Worm (Caenorhabditis elegans) whole organism, early embryonic: Measurements from ENCODE around the gene Y82E9BL.6.

Experiments used
- B0310.2 ChIP-seq: sonication (generic microtip); optimal IDR thresholded peaks from 2 replicates; lab custom pipeline; 2016; ENCODE audit warnings: mild to moderate bottlenecking, missing genetic modification characterization, missing compliant biosample characterization
- F13C5.2 ChIP-seq: sonication (generic microtip); optimal IDR thresholded peaks from 2 replicates; lab custom pipeline; 2017; ENCODE audit warnings: mild to moderate bottlenecking, missing genetic modification characterization, inconsistent platforms, missing compliant biosample characterization
- aly-1 ChIP-seq: sonication (generic microtip); optimal IDR thresholded peaks from 2 replicates; lab custom pipeline; 2016; ENCODE audit warnings: missing genetic modification characterization, missing compliant biosample characterization
- ama-1 ChIP-seq: fragments of 150-350 bp; optimal IDR thresholded peaks from 2 replicates; lab custom pipeline; 2014
- ceh-13 ChIP-seq: fragments of 200-800 bp; sonication (Bioruptor generic); optimal IDR thresholded peaks from 2 replicates; lab custom pipeline; 2018; ENCODE audit warnings: mild to moderate bottlenecking, missing genetic modification characterization, missing compliant biosample characterization
- ceh-36 ChIP-seq: sonication (generic microtip); optimal IDR thresholded peaks from 2 replicates; lab custom pipeline; 2016; ENCODE audit warnings: missing genetic modification characterization, inconsistent platforms, missing compliant biosample characterization
- ets-7 ChIP-seq: sonication (generic microtip); optimal IDR thresholded peaks from 2 replicates; lab custom pipeline; 2016; ENCODE audit warnings: missing genotype, missing genetic modification characterization, missing compliant biosample characterization
- flt-1 ChIP-seq: fragments of 200-800 bp; sonication (Bioruptor generic); IDR thresholded peaks from 2 replicates; pipeline ENCODE4 v1.3.6; 2022; ENCODE audit warnings: missing genetic modification characterization, missing compliant biosample characterization
- hmbx-1 ChIP-seq: sonication (generic microtip); optimal IDR thresholded peaks from 2 replicates; lab custom pipeline; 2016; ENCODE audit warnings: mild to moderate bottlenecking, missing genetic modification characterization, missing compliant biosample characterization
- hmg-4 ChIP-seq: fragments of 200-800 bp; sonication (Bioruptor generic); optimal IDR thresholded peaks from 2 replicates; lab custom pipeline; 2018; ENCODE audit warnings: mild to moderate bottlenecking, missing genetic modification characterization, missing compliant biosample characterization
- hnd-1 ChIP-seq: sonication (generic microtip); optimal IDR thresholded peaks from 2 replicates; lab custom pipeline; 2016; ENCODE audit warnings: missing genetic modification characterization, missing compliant biosample characterization
- pes-1 ChIP-seq: fragments of 200-800 bp; sonication (Bioruptor generic); IDR thresholded peaks from 2 replicates; pipeline ENCODE4 v1.3.6; 2022; ENCODE audit warnings: missing genetic modification reagents, missing genetic modification characterization, missing compliant biosample characterization
- scrt-1 ChIP-seq: fragments of 200-800 bp; sonication (Bioruptor generic); IDR thresholded peaks from 2 replicates; pipeline ENCODE4 v1.3.6; 2022; ENCODE audit warnings: missing genetic modification characterization, missing compliant biosample characterization
- sea-1 ChIP-seq: fragments of 200-800 bp; sonication (Bioruptor generic); conservative IDR thresholded peaks from 2 replicates; pipeline ENCODE4 v1.3.6; 2022; ENCODE audit warnings: missing genetic modification characterization, missing compliant biosample characterization
- tbx-11 ChIP-seq: fragments of 200-800 bp; sonication (Bioruptor generic); IDR thresholded peaks from 2 replicates; pipeline ENCODE4 v1.3.6; 2022; ENCODE audit warnings: missing genetic modification characterization, missing compliant biosample characterization
- tbx-37 ChIP-seq: fragments of 200-800 bp; sonication (Bioruptor generic); conservative IDR thresholded peaks from 2 replicates; pipeline ENCODE4 v1.3.6; 2022; ENCODE audit warnings: missing genetic modification reagents, missing genetic modification characterization, missing compliant biosample characterization
- tra-4 ChIP-seq: sonication (generic microtip); optimal IDR thresholded peaks from 2 replicates; lab custom pipeline; 2017; ENCODE audit warnings: missing genetic modification characterization, missing compliant biosample characterization

Gene Y82E9BL.6

DNA sequence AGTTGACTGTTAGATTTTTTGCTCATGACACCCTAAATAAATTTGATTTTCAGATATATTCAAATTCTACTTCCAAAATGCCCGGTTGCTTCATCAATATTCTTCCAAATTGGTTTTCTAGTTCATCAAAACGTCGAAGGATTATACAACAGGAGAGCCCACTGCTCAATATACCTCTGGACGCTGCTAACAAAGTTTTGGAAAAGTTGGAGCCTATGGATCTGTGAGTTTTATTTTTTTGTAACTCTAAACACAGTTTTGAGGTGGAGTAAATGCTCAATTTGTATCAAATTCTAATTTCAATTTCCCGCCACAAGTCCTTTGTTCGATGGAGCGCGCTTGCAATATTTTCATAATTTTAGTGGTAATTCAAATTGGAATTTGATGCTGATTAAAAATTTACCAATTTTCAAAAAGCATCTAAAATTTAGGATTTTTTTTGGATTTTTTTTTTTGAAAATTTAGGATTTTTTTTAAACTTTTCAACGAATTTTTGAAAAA lies 2.6 kb downstream of the Y82E9BL.6 start, which contains the start of gene fbxa-27:
Gene fbxa-27 (plus strand): TSS at position 51 of the 501 bp plus-strand sequence.
- TF ChIP-seq hnd-1 (tag; lab: Kevin White, UChicago), result no peak
- no peak for TF ChIP-seq scrt-1 (GFP tag; lab: Robert Waterston, UW)
- TF ChIP-seq aly-1 (tag; lab: Kevin White, UChicago), result no peak
- TF ChIP-seq flt-1 (GFP tag; lab: Robert Waterston, UW), result no peak
- no peak for TF ChIP-seq ama-1 (lab: Kevin White, UChicago)
- no peak for TF ChIP-seq hmg-4

- no peak for TF ChIP-seq hnd-1 (tag; lab: Kevin White, UChicago)
Measured at ce11 chrIII:1342488-1342887, 3.1 kb downstream of the Y82E9BL.6 start, which contains the start of gene fbxa-26. Gene fbxa-26, minus strand, starts transcription at chrIII:1342522.

DNA sequence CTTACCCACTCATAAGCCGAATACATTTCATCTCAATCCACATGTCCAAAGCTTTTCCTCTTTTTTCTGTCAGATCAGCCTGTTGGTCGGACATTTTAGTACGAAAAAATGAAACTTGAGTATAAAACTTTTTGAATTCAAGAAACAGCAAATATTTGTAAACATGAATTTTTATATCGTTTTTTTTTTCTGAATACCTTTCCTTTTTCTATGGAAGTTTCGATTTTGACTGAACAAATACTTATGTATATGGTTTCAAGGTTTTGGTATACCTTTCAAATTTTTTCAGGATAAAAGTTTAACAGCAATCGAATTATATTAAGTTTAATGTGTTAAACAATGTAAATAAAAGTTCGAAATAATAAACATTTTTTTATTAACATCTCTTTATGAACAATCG lies 5.4 kb downstream of the Y82E9BL.6 start, which contains the start of gene fbxa-5:
Gene fbxa-5 (minus strand): TSS at position 101 of the 400 bp plus-strand sequence.
- TF ChIP-seq pes-1 (GFP tag; lab: Robert Waterston, UW), result no peak
- TF ChIP-seq tbx-11 (GFP tag; lab: Robert Waterston, UW), result no peak
- no peak for TF ChIP-seq sea-1 (GFP tag; lab: Robert Waterston, UW)
- TF ChIP-seq ets-7, result no peak
- no peak for TF ChIP-seq B0310.2 (tag; lab: Kevin White, UChicago)
- TF ChIP-seq ceh-13, result no peak
- TF ChIP-seq tbx-37, result no peak
- TF ChIP-seq hnd-1 (tag; lab: Kevin White, UChicago), result no peak

DNA sequence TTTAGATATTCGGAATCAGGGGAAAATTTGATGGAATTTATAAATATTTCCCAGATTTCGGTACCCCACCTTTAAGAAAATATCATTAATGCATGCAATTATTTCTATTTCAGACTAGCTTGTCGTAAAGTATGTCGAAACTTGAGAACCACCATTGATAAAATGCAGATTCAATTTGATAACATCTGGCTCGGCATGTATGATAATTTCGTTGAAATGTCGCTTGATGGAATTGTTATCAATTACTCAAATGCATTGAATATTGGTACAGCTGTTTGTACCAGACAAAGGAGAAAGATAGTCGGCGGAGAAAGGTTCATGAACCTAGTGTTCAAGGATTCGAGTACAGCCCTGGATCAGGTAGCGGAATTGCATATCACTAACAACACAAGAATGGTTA lies 13.7 kb downstream of the Y82E9BL.6 start, which contains the start of gene Y82E9BL.19:
Gene Y82E9BL.19 (plus strand): TSS at position 123 of the 400 bp plus-strand sequence.
- no peak for TF ChIP-seq flt-1 (GFP tag; lab: Robert Waterston, UW)
- no peak for TF ChIP-seq sea-1 (GFP tag; lab: Robert Waterston, UW)
- TF ChIP-seq tbx-11 (GFP tag; lab: Robert Waterston, UW), result no peak
- no peak for TF ChIP-seq scrt-1 (GFP tag; lab: Robert Waterston, UW)
- TF ChIP-seq hmg-4, result no peak
- TF ChIP-seq hnd-1 (tag; lab: Kevin White, UChicago), result no peak
- TF ChIP-seq tbx-37, result no peak
- no peak for TF ChIP-seq ama-1 (lab: Kevin White, UChicago)
- no peak for TF ChIP-seq ceh-13
- no peak for TF ChIP-seq hmbx-1 (tag; lab: Kevin White, UChicago)

DNA sequence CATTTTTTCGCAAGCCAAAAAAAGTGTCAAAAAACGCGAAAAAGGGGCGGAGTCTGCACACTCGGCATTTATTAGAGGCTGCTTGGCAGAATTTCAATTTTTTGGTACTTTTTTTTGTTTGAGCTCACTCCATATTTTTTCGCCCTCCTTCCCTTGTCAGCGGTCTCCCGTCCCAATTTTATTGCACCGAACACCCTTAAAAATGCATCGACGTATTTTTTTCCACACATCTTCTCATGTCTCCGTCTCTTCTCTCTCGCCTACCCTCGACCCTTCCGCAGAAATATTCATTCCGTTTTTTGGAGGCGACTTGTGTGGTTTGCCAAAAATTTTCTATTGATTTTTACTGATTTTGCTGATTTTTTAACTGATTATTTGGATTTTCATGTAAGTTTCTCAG lies 19.1 kb downstream of the Y82E9BL.6 start, which contains the start of gene Y82E9BL.18:
Gene Y82E9BL.18 (plus strand): TSS at position 301 of the 400 bp plus-strand sequence.
- TF ChIP-seq tra-4 (tag; lab: Kevin White, UChicago), result no peak
- TF ChIP-seq ama-1 (lab: Kevin White, UChicago), result no peak

ce11 chrIII:1324513-1324912 lies 21.1 kb downstream of the Y82E9BL.6 start, which contains the start of gene fbxa-14:
Gene fbxa-14, minus strand, starts transcription at chrIII:1324613.
- TF ChIP-seq sea-1 (GFP tag; lab: Robert Waterston, UW) (no peak), ceh-13 (no peak), B0310.2 (tag; lab: Kevin White, UChicago) (no peak), ama-1 (lab: Kevin White, UChicago) (no peak), hmbx-1 (tag; lab: Kevin White, UChicago) (no peak), hnd-1 (tag; lab: Kevin White, UChicago) (no peak), flt-1 (GFP tag; lab: Robert Waterston, UW) (no peak), aly-1 (tag; lab: Kevin White, UChicago) (no peak), pes-1 (GFP tag; lab: Robert Waterston, UW) (no peak)

DNA sequence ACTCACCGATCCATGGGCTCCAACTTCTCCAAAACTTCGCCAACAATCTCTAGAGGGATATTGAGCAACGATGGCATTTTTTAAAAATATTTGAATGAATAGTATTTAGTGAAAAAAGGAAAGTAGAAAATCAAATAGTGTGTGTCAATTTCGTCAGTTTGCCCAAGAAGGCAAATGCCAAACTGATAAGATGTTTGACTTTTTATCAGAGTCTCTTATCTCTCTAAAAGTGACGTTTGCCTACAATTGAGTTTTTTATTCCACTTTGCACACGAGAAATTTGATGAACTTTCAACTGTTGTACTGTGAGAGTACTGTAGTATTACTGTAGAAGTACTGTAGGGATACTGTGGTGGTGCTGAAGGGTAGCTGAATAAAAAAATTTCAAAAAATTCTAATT lies 22.0 kb downstream of the Y82E9BL.6 start:
- TF ChIP-seq hmg-4 (no peak), sea-1 (GFP tag; lab: Robert Waterston, UW) (no peak), aly-1 (tag; lab: Kevin White, UChicago) (no peak), flt-1 (GFP tag; lab: Robert Waterston, UW) (no peak), tbx-11 (GFP tag; lab: Robert Waterston, UW) (no peak), pes-1 (GFP tag; lab: Robert Waterston, UW) (no peak), hnd-1 (tag; lab: Kevin White, UChicago) (no peak), hmbx-1 (tag; lab: Kevin White, UChicago) (no peak), ceh-13 (no peak), ama-1 (lab: Kevin White, UChicago) (no peak), tra-4 (tag; lab: Kevin White, UChicago) (no peak), ets-7 (no peak), B0310.2 (tag; lab: Kevin White, UChicago) (no peak), ceh-36 (tag; lab: Kevin White, UChicago) (no peak), scrt-1 (GFP tag; lab: Robert Waterston, UW) (no peak), F13C5.2 (tag; lab: Kevin White, UChicago) (no peak), tbx-37 (no peak)

ce11 chrIII:1321561-1321960 lies 24.0 kb downstream of the Y82E9BL.6 start, which contains the start of gene fbxa-15:
Gene fbxa-15, minus strand, starts transcription at chrIII:1321661.
- TF ChIP-seq hmbx-1 (tag; lab: Kevin White, UChicago), result no peak
- no peak for TF ChIP-seq B0310.2 (tag; lab: Kevin White, UChicago)
- no peak for TF ChIP-seq ets-7
- no peak for TF ChIP-seq F13C5.2 (tag; lab: Kevin White, UChicago)
- TF ChIP-seq ceh-13, result no peak
- no peak for TF ChIP-seq tbx-11 (GFP tag; lab: Robert Waterston, UW)
- TF ChIP-seq tra-4 (tag; lab: Kevin White, UChicago), result no peak
- TF ChIP-seq sea-1 (GFP tag; lab: Robert Waterston, UW), result no peak
- no peak for TF ChIP-seq pes-1 (GFP tag; lab: Robert Waterston, UW)
- TF ChIP-seq tbx-37, result no peak
- no peak for TF ChIP-seq hnd-1 (tag; lab: Kevin White, UChicago)
- no peak for TF ChIP-seq ama-1 (lab: Kevin White, UChicago)
- no peak for TF ChIP-seq flt-1 (GFP tag; lab: Robert Waterston, UW)
- TF ChIP-seq aly-1 (tag; lab: Kevin White, UChicago), result no peak
- no peak for TF ChIP-seq ceh-36 (tag; lab: Kevin White, UChicago)
- no peak for TF ChIP-seq scrt-1 (GFP tag; lab: Robert Waterston, UW)
- no peak for TF ChIP-seq hmg-4
